Fruit fly (Drosophila melanogaster) whole organism, embryonic: ENCODE measurements around the gene spn-F.

Source experiments
- CG1024 ChIP-seq: fragments of 200-800 bp; sonication (Bioruptor generic); IDR thresholded peaks from 2 replicates; pipeline ENCODE4 v1.3.6; 2022; ENCODE audit warnings: missing biosample characterization, missing genetic modification characterization
- CG11456 ChIP-seq: fragments of 200-800 bp; sonication (Bioruptor generic); IDR thresholded peaks from 3 replicates; pipeline ENCODE4 v1.3.6; 2022; ENCODE audit warnings: missing biosample characterization, missing genetic modification characterization
- CG12236 ChIP-seq: fragments of 200-800 bp; sonication (Bioruptor generic); optimal IDR thresholded peaks from 2 replicates; lab custom pipeline; 2016; ENCODE audit warnings: missing biosample characterization, missing genetic modification characterization
- CG12942 ChIP-seq: fragments of 200-800 bp; sonication (Bioruptor generic); optimal IDR thresholded peaks from 3 replicates; lab custom pipeline; 2016; ENCODE audit warnings: missing biosample characterization, missing genetic modification characterization
- CG15269 ChIP-seq: fragments of 200-800 bp; sonication (Bioruptor generic); optimal IDR thresholded peaks from 2 replicates; lab custom pipeline; 2018; ENCODE audit warnings: missing biosample characterization, mild to moderate bottlenecking, missing genetic modification characterization, moderate library complexity
- CG15696 ChIP-seq: fragments of 200-800 bp; sonication (Bioruptor generic); optimal IDR thresholded peaks from 2 replicates; lab custom pipeline; 2019; ENCODE audit warnings: missing biosample characterization, mild to moderate bottlenecking, missing genetic modification characterization, moderate library complexity
- CG18619 ChIP-seq: fragments of 200-800 bp; sonication (Bioruptor generic); optimal IDR thresholded peaks from 3 replicates; lab custom pipeline; 2017; ENCODE audit warnings: missing biosample characterization, mild to moderate bottlenecking, missing genetic modification characterization
- CG2129 ChIP-seq: fragments of 200-800 bp; sonication (Bioruptor generic); IDR thresholded peaks from 2 replicates; pipeline ENCODE4 v1.3.6; 2022; ENCODE audit warnings: missing biosample characterization, missing genetic modification characterization; ENCODE audit not compliant: partially characterized antibody
- CG2889 ChIP-seq: fragments of 200-800 bp; sonication (Bioruptor generic); IDR thresholded peaks from 3 replicates; pipeline ENCODE4 v1.3.6; 2022; ENCODE audit warnings: missing biosample characterization, missing genetic modification characterization
- CG31365 ChIP-seq: fragments of 200-800 bp; sonication (Bioruptor generic); optimal IDR thresholded peaks from 2 replicates; lab custom pipeline; 2018; ENCODE audit warnings: missing biosample characterization, mild to moderate bottlenecking, missing genetic modification characterization
- CG3407 ChIP-seq: fragments of 200-800 bp; sonication (Bioruptor generic); optimal IDR thresholded peaks from 2 replicates; lab custom pipeline; 2018; ENCODE audit warnings: missing biosample characterization, mild to moderate bottlenecking, missing genetic modification characterization
- CG4424 ChIP-seq: fragments of 200-800 bp; sonication (Bioruptor generic); optimal IDR thresholded peaks from 3 replicates; lab custom pipeline; 2016; ENCODE audit warnings: missing biosample characterization, missing genetic modification characterization
- CG6683 ChIP-seq: fragments of 200-800 bp; sonication (Bioruptor generic); optimal IDR thresholded peaks from 2 replicates; lab custom pipeline; 2017; ENCODE audit warnings: missing biosample characterization, mild to moderate bottlenecking, missing genetic modification characterization, missing genetic modification reagents
- CG6813 ChIP-seq: fragments of 200-800 bp; sonication (Bioruptor generic); optimal IDR thresholded peaks from 2 replicates; lab custom pipeline; 2017; ENCODE audit warnings: missing biosample characterization, missing genetic modification characterization, mild to moderate bottlenecking, moderate library complexity, missing genetic modification reagents
- CG6854 ChIP-seq: fragments of 200-800 bp; sonication (Bioruptor generic); optimal IDR thresholded peaks from 3 replicates; lab custom pipeline; 2017; ENCODE audit warnings: missing biosample characterization, mild to moderate bottlenecking, missing genetic modification characterization
- CG7987 ChIP-seq: fragments of 200-800 bp; sonication (Bioruptor generic); optimal IDR thresholded peaks from 2 replicates; lab custom pipeline; 2018; ENCODE audit warnings: missing biosample characterization, mild to moderate bottlenecking, missing genetic modification characterization, moderate library complexity
- CG9609 ChIP-seq: fragments of 200-800 bp; sonication (Bioruptor generic); optimal IDR thresholded peaks from 3 replicates; lab custom pipeline; 2016; ENCODE audit warnings: missing biosample characterization, missing genetic modification characterization
- Camta ChIP-seq: fragments of 200-800 bp; sonication (Bioruptor generic); optimal IDR thresholded peaks from 2 replicates; lab custom pipeline; 2016; ENCODE audit warnings: missing biosample characterization, missing genetic modification characterization
- Dbx ChIP-seq: fragments of 200-800 bp; sonication (Bioruptor generic); IDR thresholded peaks from 3 replicates; pipeline ENCODE4 v1.3.6; 2022; ENCODE audit warnings: missing biosample characterization, missing genetic modification characterization
- HHEX ChIP-seq: fragments of 200-800 bp; sonication (Bioruptor generic); optimal IDR thresholded peaks from 3 replicates; lab custom pipeline; 2017; ENCODE audit warnings: missing biosample characterization, mild to moderate bottlenecking, missing genetic modification characterization, missing genetic modification reagents
- Hr3 ChIP-seq: fragments of 200-800 bp; sonication (Bioruptor generic); optimal IDR thresholded peaks from 3 replicates; lab custom pipeline; 2016; ENCODE audit warnings: missing biosample characterization, missing genetic modification characterization
- Hr39 ChIP-seq: fragments of >200 bp; optimal IDR thresholded peaks from 2 replicates; lab custom pipeline; 2017
- Hsf ChIP-seq: fragments of 200-800 bp; sonication (Bioruptor generic); optimal IDR thresholded peaks from 3 replicates; lab custom pipeline; 2016; ENCODE audit warnings: missing biosample characterization, missing genetic modification characterization
- NC2α ChIP-seq: fragments of 200-800 bp; sonication (Bioruptor generic); optimal IDR thresholded peaks from 2 replicates; lab custom pipeline; 2016; ENCODE audit warnings: missing biosample characterization, missing genetic modification characterization
- Opbp ChIP-seq: fragments of 200-800 bp; sonication (Bioruptor generic); IDR thresholded peaks from 3 replicates; pipeline ENCODE4 v1.3.6; 2022; ENCODE audit warnings: missing biosample characterization, missing genetic modification characterization; ENCODE audit not compliant: partially characterized antibody
- Side ChIP-seq: fragments of 200-800 bp; sonication (Bioruptor generic); optimal IDR thresholded peaks from 2 replicates; lab custom pipeline; 2016; ENCODE audit warnings: missing biosample characterization, missing genetic modification characterization
- Usf ChIP-seq: fragments of 200-800 bp; sonication (Bioruptor generic); optimal IDR thresholded peaks from 2 replicates; lab custom pipeline; 2017; ENCODE audit warnings: missing genotype, missing biosample characterization, missing genetic modification characterization
- Vsx1 ChIP-seq: fragments of 200-800 bp; sonication (Bioruptor generic); optimal IDR thresholded peaks from 2 replicates; lab custom pipeline; 2017; ENCODE audit warnings: missing biosample characterization, mild to moderate bottlenecking, missing genetic modification characterization, missing genetic modification reagents
- ash1 ChIP-seq: fragments of 200-800 bp; sonication (Bioruptor generic); optimal IDR thresholded peaks from 2 replicates; lab custom pipeline; 2018; ENCODE audit warnings: missing biosample characterization, mild to moderate bottlenecking, missing genetic modification characterization
- bbx ChIP-seq: fragments of 200-800 bp; sonication (Bioruptor generic); IDR thresholded peaks from 2 replicates; pipeline ENCODE4 v1.3.6; 2022; ENCODE audit warnings: missing biosample characterization, missing genetic modification characterization; ENCODE audit not compliant: partially characterized antibody
- bcd ChIP-seq: fragments of 200-800 bp; sonication (Bioruptor generic); optimal IDR thresholded peaks from 2 replicates; lab custom pipeline; 2017; ENCODE audit warnings: missing biosample characterization, mild to moderate bottlenecking, missing genetic modification characterization
- bigmax ChIP-seq: fragments of 200-800 bp; sonication (Bioruptor generic); optimal IDR thresholded peaks from 2 replicates; lab custom pipeline; 2018; ENCODE audit warnings: missing biosample characterization, mild to moderate bottlenecking, missing genetic modification characterization
- cato ChIP-seq: fragments of 200-800 bp; sonication (Bioruptor generic); optimal IDR thresholded peaks from 2 replicates; lab custom pipeline; 2016; ENCODE audit warnings: missing biosample characterization, missing genetic modification characterization, borderline replicate concordance
- cg ChIP-seq: fragments of 200-800 bp; sonication (Bioruptor generic); optimal IDR thresholded peaks from 3 replicates; lab custom pipeline; 2019; ENCODE audit warnings: missing biosample characterization, mild to moderate bottlenecking, missing genetic modification characterization, moderate library complexity
- danr ChIP-seq: fragments of 200-800 bp; sonication (Bioruptor generic); IDR thresholded peaks from 2 replicates; pipeline ENCODE4 v1.3.6; 2022; ENCODE audit warnings: missing biosample characterization, missing genetic modification characterization
- en ChIP-seq: fragments of 200-800 bp; sonication (Bioruptor generic); optimal IDR thresholded peaks from 2 replicates; lab custom pipeline; 2016; ENCODE audit warnings: missing biosample characterization, missing genetic modification characterization
- eve ChIP-seq, 2 experiments: fragments of >200 bp; optimal IDR thresholded peaks; 2 replicates each; lab custom pipeline; 2017; ENCODE audit warnings: missing biosample characterization in 2 of 2, missing genetic modification characterization in 2 of 2
- grau ChIP-seq: fragments of 200-800 bp; optimal IDR thresholded peaks from 3 replicates; lab custom pipeline; 2019; ENCODE audit warnings: missing biosample characterization, mild to moderate bottlenecking, missing genetic modification characterization, moderate library complexity
- insv ChIP-seq, 2 experiments: fragments of 200-800 bp; sonication (Bioruptor generic); optimal IDR thresholded peaks; 3 replicates each; lab custom pipeline; 2016 to 2018; ENCODE audit warnings: missing biosample characterization in 2 of 2, missing genetic modification characterization in 2 of 2
- nau ChIP-seq: fragments of 200-800 bp; sonication (Bioruptor generic); optimal IDR thresholded peaks from 3 replicates; lab custom pipeline; 2017; ENCODE audit warnings: missing biosample characterization, mild to moderate bottlenecking, missing genetic modification characterization, missing genetic modification reagents
- nerfin-1 ChIP-seq: fragments of 200-800 bp; sonication (Bioruptor generic); optimal IDR thresholded peaks from 3 replicates; lab custom pipeline; 2019; ENCODE audit warnings: missing biosample characterization, mild to moderate bottlenecking, missing genetic modification characterization, moderate library complexity
- onecut ChIP-seq: fragments of 200-800 bp; sonication (Bioruptor generic); IDR thresholded peaks from 2 replicates; pipeline ENCODE4 v1.3.6; 2022; ENCODE audit warnings: missing biosample characterization, missing genetic modification characterization
- ranshi ChIP-seq: fragments of 200-800 bp; sonication (Bioruptor generic); IDR thresholded peaks from 2 replicates; pipeline ENCODE4 v1.3.6; 2022; ENCODE audit warnings: missing biosample characterization, missing genetic modification characterization
- row ChIP-seq: fragments of 200-800 bp; sonication (Bioruptor generic); IDR thresholded peaks from 3 replicates; pipeline ENCODE4 v1.3.6; 2022; ENCODE audit warnings: missing biosample characterization, missing genetic modification characterization
- seq ChIP-seq: fragments of 200-800 bp; sonication (Bioruptor generic); IDR thresholded peaks from 2 replicates; pipeline ENCODE4 v1.3.6; 2022; ENCODE audit warnings: missing biosample characterization, missing genetic modification characterization
- tin ChIP-seq: fragments of 200-800 bp; sonication (Bioruptor generic); optimal IDR thresholded peaks from 3 replicates; lab custom pipeline; 2016; ENCODE audit warnings: missing biosample characterization, missing genetic modification characterization
- wdn ChIP-seq: fragments of 200-800 bp; sonication (Bioruptor generic); IDR thresholded peaks from 2 replicates; pipeline ENCODE4 v1.3.6; 2022; ENCODE audit warnings: missing biosample characterization, missing genetic modification characterization
- wek ChIP-seq: fragments of 200-800 bp; sonication (Bioruptor generic); optimal IDR thresholded peaks from 3 replicates; lab custom pipeline; 2018; ENCODE audit warnings: missing biosample characterization, mild to moderate bottlenecking, missing genetic modification characterization, moderate library complexity
- yki ChIP-seq: fragments of >200 bp; optimal IDR thresholded peaks from 3 replicates; lab custom pipeline; 2018
- z ChIP-seq: fragments of 200-800 bp; sonication (Bioruptor generic); IDR thresholded peaks from 3 replicates; pipeline ENCODE4 v1.3.6; 2022; ENCODE audit warnings: missing biosample characterization, missing genetic modification characterization
- zfh1 ChIP-seq: fragments of 200-800 bp; sonication (Bioruptor generic); IDR thresholded peaks from 3 replicates; pipeline ENCODE4 v1.3.6; 2022; ENCODE audit warnings: missing biosample characterization, missing genetic modification characterization
- zfh2 ChIP-seq: fragments of 200-800 bp; sonication (Bioruptor generic); optimal IDR thresholded peaks from 2 replicates; lab custom pipeline; 2016; ENCODE audit warnings: missing biosample characterization, missing genetic modification characterization

spn-F gene

dm6 chr3R:31215830-31216229, 39.1 kb upstream of the spn-F start, which contains the start of gene CG15561 (continued):
- TF ChIP-seq seq (GFP tag; lab: Robert Waterston, UW) (no peak), onecut (peak; percentile 71), bbx (no peak), CG2889 (GFP tag; lab: Robert Waterston, UW) (no peak), CG9609 (GFP tag; lab: Kevin White, UChicago) (peak; percentile 48), insv (GFP tag; optimal IDR thresholded peaks at IDR 0.05; lab: Kevin White, UChicago) (peak in 1 of 2 experiments; percentile 31), CG4424 (GFP tag; lab: Kevin White, UChicago) (no peak), Side (GFP tag; lab: Kevin White, UChicago) (peak; percentile 59), yki (lab: Kevin White, UChicago) (no peak), Vsx1 (no peak), CG2129 (GFP tag; lab: Robert Waterston, UW) (no peak), ranshi (no peak), wek (peak; percentile 53), Hr39 (lab: Kevin White, UChicago) (no peak), HHEX (peak; percentile 23), nau (no peak), Hsf (peak; percentile 30), zfh1 (GFP tag; lab: Robert Waterston, UW) (no peak), wdn (no peak), Hr3 (GFP tag; lab: Kevin White, UChicago) (no peak), Camta (peak; percentile 54), NC2α (no peak), cg (GFP tag; lab: Kevin White, UChicago) (no peak), danr (GFP tag; lab: Robert Waterston, UW) (no peak), CG15696 (tag; lab: Kevin White, UChicago) (peak; percentile 52), eve (GFP tag; optimal IDR thresholded peaks at IDR 0.05; lab: Kevin White, UChicago) (no peak), ash1 (GFP tag; lab: Kevin White, UChicago) (peak; percentile 16), bigmax (GFP tag; lab: Kevin White, UChicago) (peak; percentile 67), cato (no peak), CG18619 (GFP tag; lab: Kevin White, UChicago) (peak; percentile 23), CG6813 (GFP tag; lab: Kevin White, UChicago) (no peak), zfh2 (GFP tag; lab: Kevin White, UChicago) (peak; percentile 35), CG6683 (GFP tag; lab: Kevin White, UChicago) (no peak), Usf (no peak), grau (tag; lab: Kevin White, UChicago) (no peak), Dbx (GFP tag; lab: Robert Waterston, UW) (no peak), nerfin-1 (tag; lab: Kevin White, UChicago) (peak; percentile 51), CG3407 (GFP tag; lab: Kevin White, UChicago) (peak; percentile 49), Opbp (GFP tag; lab: Robert Waterston, UW) (no peak), en (GFP tag; lab: Kevin White, UChicago) (no peak), tin (GFP tag; lab: Kevin White, UChicago) (peak; percentile 46), CG6854 (no peak), bcd (GFP tag; lab: Kevin White, UChicago) (peak; percentile 50), CG15269 (tag; lab: Kevin White, UChicago) (no peak), CG12236 (GFP tag; lab: Kevin White, UChicago) (peak; percentile 20), CG12942 (GFP tag; lab: Kevin White, UChicago) (peak; percentile 9), CG11456 (GFP tag; lab: Robert Waterston, UW) (no peak), CG31365 (no peak), z (GFP tag; lab: Robert Waterston, UW) (no peak), CG7987 (GFP tag; lab: Kevin White, UChicago) (peak; percentile 84), row (no peak), CG1024 (GFP tag; lab: Robert Waterston, UW) (no peak)
